Worm (Caenorhabditis elegans) whole organism, L4 larva: ENCODE data around the gene C04E7.3.

ENCODE experiments used
- mep-1 ChIP-seq: fragments of 150-350 bp; sonication (generic microtip); optimal IDR thresholded peaks from 3 replicates; lab custom pipeline; 2014; ENCODE audit warnings: missing biosample characterization, missing genetic modification characterization
- pha-4 ChIP-seq, 2 experiments: fragments of 150-350 bp in 1 of 2; fragments of 200-800 bp in 1 of 2; sonication (Bioruptor generic) in 1 of 2; IDR thresholded peaks in 1 of 2; optimal IDR thresholded peaks in 1 of 2; 2 replicates each; pipeline versions ENCODE4 v1.3.6 to Lab custom; 2014 to 2022; ENCODE audit warnings: missing genetic modification characterization in 2 of 2, missing genetic modification reagents in 2 of 2, missing biosample characterization in 1 of 2, missing compliant biosample characterization in 1 of 2

- TF ChIP-seq mep-1 (tag; lab: Kevin White, UChicago) (no peak), pha-4 (GFP tag; IDR thresholded peaks at IDR 0.05; lab: Robert Waterston, UW) (no peak), pha-4 (tag; optimal IDR thresholded peaks at IDR 0.05; lab: Kevin White, UChicago) (no peak)
Observed at ce11 chrX:394709-395108, 47.7 kb upstream of the C04E7.3 start, which contains the start of gene R04A9.7.
